Fruit fly (Drosophila melanogaster) S2 (cell line): ENCODE results near the gene mRpL22.

Experiments
- CG8478 ChIP-seq: fragments of >200 bp; optimal IDR thresholded peaks from 2 replicates; lab custom pipeline; 2018
- CTCF ChIP-seq, 2 experiments: fragments of >200 bp; optimal IDR thresholded peaks; 2 replicates each; lab custom pipeline; 2018

Gene mRpL22

DNA sequence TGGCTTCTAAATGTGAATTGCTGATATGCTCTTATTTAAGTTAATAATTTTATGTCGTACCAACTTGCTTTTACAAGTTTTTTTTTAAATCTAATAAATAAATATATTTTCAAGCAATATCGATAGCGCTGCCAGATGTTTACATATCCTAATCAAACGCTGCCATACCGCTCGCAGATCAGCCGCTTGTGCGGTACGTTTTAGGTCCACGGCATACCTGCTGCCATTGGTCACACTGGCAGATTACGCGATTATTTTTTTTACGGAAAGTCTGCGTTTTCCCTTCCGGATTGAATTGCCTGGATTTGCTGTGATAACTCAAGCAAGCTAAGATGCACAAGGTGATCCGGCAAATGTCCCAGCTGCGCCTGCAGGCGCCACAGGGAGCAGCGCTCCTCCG, at the start of gene mRpL22:
TSS of gene mRpL22 (plus strand) at position 191 of the 400 bp plus-strand sequence.
- TF ChIP-seq CTCF (optimal IDR thresholded peaks at IDR 0.05; lab: Kevin White, UChicago): peak in 1 of 2 experiments; percentile 31
- TF ChIP-seq CG8478 (lab: Kevin White, UChicago): no peak

DNA sequence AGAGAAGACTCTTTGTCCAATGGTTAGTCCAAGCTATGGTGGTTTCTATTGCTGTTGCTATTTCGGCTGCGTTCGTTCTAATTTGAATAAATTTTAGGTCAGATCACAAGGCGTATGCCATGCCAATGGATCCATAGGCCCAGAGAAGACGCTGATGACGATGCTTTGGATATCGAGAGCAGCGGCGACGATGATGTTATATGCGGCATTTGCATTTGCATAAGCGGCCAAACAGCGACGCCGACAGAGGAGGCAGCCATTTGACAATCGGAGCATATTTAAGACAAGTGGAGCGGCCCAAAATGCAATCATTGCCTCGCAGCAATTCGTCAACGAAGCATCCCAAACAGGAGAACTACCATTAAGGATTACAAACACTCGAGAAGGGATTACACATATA, 49.1 kb upstream of the mRpL22 start, which contains the start of gene TwdlY:
TSS of gene TwdlY (plus strand) at position 301 of the 400 bp plus-strand sequence.
- TF ChIP-seq CTCF (optimal IDR thresholded peaks at IDR 0.05; lab: Kevin White, UChicago): no peak
- no peak for TF ChIP-seq CG8478 (lab: Kevin White, UChicago)

DNA sequence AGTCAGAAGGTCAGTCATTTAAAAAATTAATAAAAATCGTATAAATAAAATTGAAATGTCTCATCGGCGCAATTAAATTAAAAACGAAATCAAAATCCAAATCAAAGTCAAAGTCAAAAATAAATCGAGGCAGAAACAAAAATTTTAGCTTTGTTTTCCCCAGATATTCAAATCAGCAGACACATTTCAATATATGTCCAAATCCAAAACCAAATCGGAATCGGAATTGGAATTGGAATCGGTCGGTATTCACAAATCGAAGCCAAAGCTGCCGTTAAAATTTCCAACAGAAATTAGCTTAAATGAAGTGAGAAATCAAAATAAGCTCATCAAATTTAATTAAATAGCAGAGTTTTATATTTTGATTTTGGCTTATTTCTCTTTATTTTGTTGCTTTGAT, 47.6 kb upstream of the mRpL22 start:
- TF ChIP-seq CTCF (optimal IDR thresholded peaks at IDR 0.05; lab: Kevin White, UChicago): no peak
- no peak for TF ChIP-seq CG8478 (lab: Kevin White, UChicago)

DNA sequence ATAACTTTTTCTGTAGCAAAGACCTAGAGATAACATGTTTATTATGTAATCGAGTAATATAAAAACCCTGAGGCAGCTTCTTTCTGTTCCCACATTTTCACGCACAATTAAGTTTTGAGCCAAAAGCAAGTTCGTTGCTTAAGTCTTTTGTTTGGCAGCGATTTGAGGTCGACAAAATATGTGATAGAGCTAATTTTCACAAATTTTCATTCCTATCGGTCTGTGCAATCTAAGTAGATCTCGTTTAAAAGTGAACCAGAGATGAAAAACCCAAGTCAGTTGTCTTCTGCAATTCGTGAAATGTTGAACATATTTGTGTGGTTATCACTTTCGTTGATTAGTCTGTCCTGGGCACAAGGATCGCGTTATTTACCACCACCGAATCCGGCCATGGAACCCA, 45.9 kb upstream of the mRpL22 start, which contains the start of gene TwdlZ:
TSS of gene TwdlZ (plus strand) at position 301 of the 400 bp plus-strand sequence.
- TF ChIP-seq CG8478 (lab: Kevin White, UChicago) (no peak), CTCF (optimal IDR thresholded peaks at IDR 0.05; lab: Kevin White, UChicago) (no peak)

DNA sequence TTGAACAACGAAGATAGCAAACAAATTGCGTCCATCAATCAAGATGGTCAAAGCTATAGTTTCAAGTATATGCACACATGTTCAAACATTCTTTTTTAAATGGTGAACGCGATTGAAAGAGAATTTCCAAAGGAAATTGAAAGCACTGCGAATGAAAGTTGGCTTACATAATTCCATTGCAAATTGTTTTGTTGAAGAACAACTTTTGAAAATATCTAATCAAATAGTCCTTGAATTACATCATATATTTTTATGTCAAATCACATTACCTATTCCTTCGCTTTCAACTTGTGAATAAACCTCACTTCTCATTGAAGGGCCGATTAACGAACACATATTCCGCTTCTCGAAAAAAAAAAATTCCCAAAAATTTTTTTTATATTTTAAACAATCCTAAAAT, 43.1 kb upstream of the mRpL22 start, which contains the start of gene CG32568:
TSS of gene CG32568 (plus strand) at position 301 of the 400 bp plus-strand sequence.
- TF ChIP-seq CG8478 (lab: Kevin White, UChicago): no peak
- TF ChIP-seq CTCF (optimal IDR thresholded peaks at IDR 0.05; lab: Kevin White, UChicago): no peak

DNA sequence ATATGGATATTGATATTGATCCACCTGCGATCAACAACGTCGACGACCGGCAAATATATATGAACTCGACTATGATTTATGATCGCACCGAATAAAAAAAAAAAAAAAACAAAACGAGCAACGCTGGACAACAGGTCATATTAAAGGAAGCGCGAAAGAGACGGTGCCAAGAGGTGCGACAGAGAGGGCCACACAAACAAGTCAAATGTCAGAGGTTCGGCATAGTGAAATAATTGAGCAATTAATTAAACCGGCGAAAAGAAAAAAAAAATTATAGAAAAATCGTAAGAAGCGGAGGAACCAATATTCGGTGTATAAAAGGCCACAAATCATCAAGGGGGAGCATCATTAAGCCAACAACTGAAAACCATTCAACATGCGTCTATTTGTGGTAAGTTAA, 41.2 kb upstream of the mRpL22 start, which contains the start of gene Twdlalpha:
TSS of gene Twdlalpha (plus strand) at position 301 of the 400 bp plus-strand sequence.
- TF ChIP-seq CG8478 (lab: Kevin White, UChicago) (no peak), CTCF (optimal IDR thresholded peaks at IDR 0.05; lab: Kevin White, UChicago) (no peak)

DNA sequence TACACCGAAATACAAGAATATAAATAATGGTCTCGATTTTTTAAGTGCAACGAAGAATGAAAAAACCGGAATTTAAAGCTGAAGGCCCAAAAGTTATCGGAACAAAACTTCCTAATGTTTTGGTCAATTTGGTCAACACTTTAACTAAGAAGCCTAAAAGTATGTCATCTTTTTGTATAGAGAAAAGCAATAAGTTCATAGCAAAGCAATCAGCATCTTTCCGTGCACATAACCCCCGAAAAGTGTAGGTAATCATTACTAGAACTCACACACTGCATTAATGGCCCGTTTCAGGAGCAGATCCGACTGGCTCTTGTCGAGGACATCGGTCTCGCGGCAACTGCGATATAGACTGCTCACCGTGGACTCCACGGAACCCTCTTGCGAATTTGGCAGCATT, 39.4 kb upstream of the mRpL22 start:
- TF ChIP-seq CTCF (optimal IDR thresholded peaks at IDR 0.05; lab: Kevin White, UChicago) (no peak), CG8478 (lab: Kevin White, UChicago) (no peak)

DNA sequence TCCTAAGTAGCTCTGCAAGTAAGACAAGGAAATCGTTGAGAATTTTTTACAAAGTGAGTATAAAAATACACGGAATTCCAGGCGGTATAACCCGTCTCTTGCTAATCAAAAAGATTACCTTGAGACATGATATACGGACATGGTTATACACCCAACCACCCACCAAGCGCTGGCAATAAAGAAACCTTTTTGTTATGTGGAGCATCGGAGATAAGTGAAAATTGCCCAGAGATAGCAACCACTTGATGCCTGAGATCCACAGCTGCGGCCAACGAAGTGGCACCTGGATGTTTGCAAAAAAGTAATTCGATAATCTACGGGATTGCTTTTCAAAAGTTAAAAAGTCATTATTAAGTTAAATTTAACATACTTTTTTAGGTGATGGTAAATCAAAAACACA, 37.8 kb upstream of the mRpL22 start:
- TF ChIP-seq CG8478 (lab: Kevin White, UChicago) (no peak), CTCF (optimal IDR thresholded peaks at IDR 0.05; lab: Kevin White, UChicago) (no peak)

DNA sequence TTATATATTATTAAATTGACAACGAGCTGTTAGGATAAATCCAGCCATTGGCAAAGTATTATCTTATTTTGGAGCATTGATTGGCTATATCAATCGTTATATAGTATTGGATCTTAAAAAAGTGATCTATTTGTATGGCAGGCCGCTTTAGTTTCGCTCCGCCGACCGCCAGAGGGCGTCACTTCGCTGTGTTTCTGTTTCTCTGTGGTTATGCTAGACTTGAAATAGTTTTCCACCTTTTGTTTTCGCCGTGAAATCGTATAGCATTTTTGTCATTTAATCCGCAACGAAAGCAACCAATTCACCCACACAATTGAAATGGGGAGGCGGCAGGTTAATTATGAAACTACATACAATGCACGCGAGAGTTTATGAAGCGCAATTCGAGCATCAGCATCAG, 36.9 kb upstream of the mRpL22 start:
- TF ChIP-seq CTCF (optimal IDR thresholded peaks at IDR 0.05; lab: Kevin White, UChicago) (peak; percentile 87), CG8478 (lab: Kevin White, UChicago) (no peak)

DNA sequence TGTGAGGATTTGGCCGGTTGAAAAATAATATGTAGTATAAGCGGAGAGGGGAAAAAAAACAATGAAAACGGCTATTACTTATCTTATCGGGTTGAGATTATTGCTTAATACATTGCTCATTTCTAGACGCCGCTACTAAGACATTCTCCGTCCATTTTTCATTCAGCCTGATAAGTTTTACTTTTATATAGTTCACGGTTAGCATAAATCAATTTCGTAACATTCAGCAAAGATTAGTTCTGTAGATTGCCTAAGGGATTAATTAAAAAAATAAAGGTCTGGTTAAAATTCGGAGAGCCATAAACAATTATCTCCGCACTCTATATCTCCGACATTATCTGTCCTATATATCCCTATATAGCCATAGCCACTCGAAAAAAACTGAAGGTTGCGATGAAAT, 36.3 kb upstream of the mRpL22 start:
- TF ChIP-seq CTCF (optimal IDR thresholded peaks at IDR 0.05; lab: Kevin White, UChicago) (no peak), CG8478 (lab: Kevin White, UChicago) (no peak)

DNA sequence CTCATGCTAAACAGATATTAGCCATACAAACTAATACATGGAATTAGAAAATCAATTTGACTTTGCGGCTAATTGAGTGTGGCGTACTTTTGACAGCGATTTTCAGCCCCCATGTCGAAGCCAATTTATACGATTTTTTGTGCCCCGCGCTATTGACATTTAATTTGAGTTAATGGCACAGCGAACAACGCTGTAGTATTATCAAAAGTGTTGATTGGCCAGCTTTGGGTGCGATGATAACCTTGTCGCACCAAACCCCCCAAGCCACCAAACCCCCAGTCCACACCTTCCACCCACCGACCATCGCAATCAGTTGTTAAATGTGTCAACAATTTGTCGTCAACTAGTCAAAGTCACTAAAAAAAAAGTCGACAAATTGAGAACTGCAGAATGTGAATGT, 34.4 kb upstream of the mRpL22 start:
- TF ChIP-seq CTCF (optimal IDR thresholded peaks at IDR 0.05; lab: Kevin White, UChicago): no peak
- no peak for TF ChIP-seq CG8478 (lab: Kevin White, UChicago)

DNA sequence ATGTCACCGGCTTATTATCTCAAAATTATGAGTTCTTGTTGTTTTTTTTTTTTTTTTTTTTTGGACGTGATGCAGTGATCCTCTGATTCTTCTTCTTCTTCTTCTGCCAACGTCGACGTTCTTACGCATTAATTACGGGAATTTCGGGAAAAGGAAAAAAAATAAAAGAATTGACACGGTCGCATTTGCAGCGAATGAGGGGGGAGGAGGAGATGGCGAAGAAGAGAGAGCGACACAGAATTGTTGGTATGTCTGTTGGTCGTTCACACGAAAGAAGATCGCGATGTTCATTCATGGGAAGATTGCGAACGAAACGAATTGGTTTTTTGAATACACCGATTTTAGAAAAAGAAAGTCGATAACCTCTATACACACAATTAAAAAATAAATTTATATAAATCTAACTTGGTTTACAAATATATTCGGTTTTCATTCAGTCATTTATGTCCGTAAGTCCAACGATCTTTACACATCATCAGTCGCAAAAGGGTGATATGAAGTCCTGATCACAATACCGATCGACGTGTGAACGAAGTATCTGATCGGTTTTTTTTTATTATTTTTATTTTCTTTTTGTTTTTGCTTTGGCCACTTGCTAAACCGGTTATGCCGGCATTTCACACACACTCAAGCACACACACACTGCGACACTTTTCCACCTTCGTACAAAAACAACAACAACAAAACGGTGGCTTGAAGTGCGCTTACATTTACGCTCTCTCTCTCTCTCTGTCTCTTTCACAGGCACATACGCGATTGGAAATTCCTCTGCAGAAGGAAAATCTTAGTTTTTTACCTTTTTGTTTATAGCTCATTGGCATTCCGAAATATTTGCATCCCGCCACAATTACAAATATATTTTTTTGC, 32.8 kb upstream of the mRpL22 start:
- TF ChIP-seq CG8478 (lab: Kevin White, UChicago) (no peak), CTCF (optimal IDR thresholded peaks at IDR 0.05; lab: Kevin White, UChicago) (no peak)

DNA sequence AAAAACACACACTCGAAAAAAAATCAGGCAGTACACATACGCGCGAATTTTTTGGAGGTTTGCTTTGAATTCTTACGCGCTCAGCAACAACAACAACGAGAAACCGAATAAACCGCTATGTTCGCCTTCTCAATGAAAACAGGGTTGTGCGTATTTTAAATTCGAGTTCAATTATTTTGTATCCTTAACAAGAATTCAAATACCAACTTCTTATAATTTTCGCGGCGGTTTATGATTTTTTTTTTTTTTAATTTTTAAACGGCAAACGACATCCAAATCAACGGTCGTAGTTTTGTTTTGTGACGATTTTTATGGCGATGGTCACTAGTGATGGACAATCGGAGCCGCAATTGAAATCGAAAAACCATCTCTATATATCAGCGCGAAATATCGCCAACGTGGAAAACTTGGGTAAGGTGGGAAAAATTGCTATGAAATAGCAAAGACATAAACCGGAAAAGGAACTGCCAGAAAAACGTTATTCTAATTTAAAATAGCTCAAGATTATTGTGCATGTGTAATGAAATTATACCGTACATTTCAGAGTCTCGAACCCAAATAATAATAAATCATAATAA, 32.1 kb upstream of the mRpL22 start, which contains the start of gene goe:
TSS of gene goe (minus strand) at position 332 of the 578 bp plus-strand sequence.
- TF ChIP-seq CTCF (optimal IDR thresholded peaks at IDR 0.05; lab: Kevin White, UChicago): peak; percentile 18 to 63
- TF ChIP-seq CG8478 (lab: Kevin White, UChicago): no peak

DNA sequence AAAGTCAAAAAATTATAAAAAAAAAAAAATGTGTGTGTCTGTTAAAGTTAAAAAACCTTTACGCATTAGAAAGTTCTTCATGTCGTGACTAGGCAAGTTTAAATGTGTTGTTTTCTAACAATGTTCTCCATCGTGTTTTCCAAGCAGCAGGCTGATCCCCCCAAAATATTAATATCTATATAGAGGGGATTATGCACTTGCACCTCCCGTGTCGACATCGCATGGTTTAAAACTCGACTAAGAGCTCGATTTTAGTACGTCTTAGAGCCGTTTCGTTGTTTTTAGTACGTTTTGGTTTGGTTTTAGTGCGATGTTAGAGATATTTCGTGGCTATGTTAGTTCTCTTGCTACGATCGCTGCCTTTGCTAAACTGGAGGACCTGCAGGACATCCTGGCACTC, 30.7 kb upstream of the mRpL22 start:
- TF ChIP-seq CTCF (optimal IDR thresholded peaks at IDR 0.05; lab: Kevin White, UChicago): peak in 1 of 2 experiments; percentile 47
- TF ChIP-seq CG8478 (lab: Kevin White, UChicago): no peak

DNA sequence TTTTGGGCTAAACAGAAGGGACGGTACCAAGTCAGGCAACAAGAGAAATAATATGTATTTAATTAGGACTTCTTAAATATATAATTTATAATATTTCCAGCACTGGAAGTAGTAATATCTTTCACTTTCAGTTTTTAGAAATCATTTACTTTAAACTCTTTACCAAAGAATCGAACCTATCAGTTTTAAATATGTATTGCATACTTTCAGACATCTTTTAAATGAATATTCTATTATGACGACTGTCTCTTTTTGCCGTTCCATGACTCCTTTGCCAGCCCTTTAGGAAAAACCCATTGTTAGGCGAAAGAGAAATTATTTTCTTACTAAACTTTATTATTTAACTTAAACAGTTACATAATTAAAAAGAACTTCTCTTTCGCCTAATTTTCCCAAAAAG, 26.1 kb upstream of the mRpL22 start:
- no peak for TF ChIP-seq CTCF (optimal IDR thresholded peaks at IDR 0.05; lab: Kevin White, UChicago)
- no peak for TF ChIP-seq CG8478 (lab: Kevin White, UChicago)
